Worm (Caenorhabditis elegans): ENCODE results near the gene T07E3.3.

- TF ChIP-seq hnd-1 (tag; optimal IDR thresholded peaks at IDR 0.05) (no peak), sea-1 (GFP tag; conservative IDR thresholded peaks at IDR 0.05) (no peak), pes-1 (GFP tag; IDR thresholded peaks at IDR 0.05) (no peak), flt-1 (GFP tag; IDR thresholded peaks at IDR 0.05) (no peak), ama-1 (optimal IDR thresholded peaks at IDR 0.05) (no peak), hmg-4 (GFP tag; optimal IDR thresholded peaks at IDR 0.05) (no peak), scrt-1 (GFP tag; IDR thresholded peaks at IDR 0.05) (no peak), aly-1 (tag; optimal IDR thresholded peaks at IDR 0.05) (no peak), tbx-37 (GFP tag; conservative IDR thresholded peaks at IDR 0.05) (no peak), F13C5.2 (tag; optimal IDR thresholded peaks at IDR 0.05) (no peak), B0310.2 (tag; optimal IDR thresholded peaks at IDR 0.05) (no peak), tbx-11 (GFP tag; IDR thresholded peaks at IDR 0.05) (no peak)
Measured at ce11 chrIII:6900609-6901008, 3.1 kb upstream of the T07E3.3 start.
